Fruit fly (Drosophila melanogaster): ENCODE data around the gene Rpp30.

DNA sequence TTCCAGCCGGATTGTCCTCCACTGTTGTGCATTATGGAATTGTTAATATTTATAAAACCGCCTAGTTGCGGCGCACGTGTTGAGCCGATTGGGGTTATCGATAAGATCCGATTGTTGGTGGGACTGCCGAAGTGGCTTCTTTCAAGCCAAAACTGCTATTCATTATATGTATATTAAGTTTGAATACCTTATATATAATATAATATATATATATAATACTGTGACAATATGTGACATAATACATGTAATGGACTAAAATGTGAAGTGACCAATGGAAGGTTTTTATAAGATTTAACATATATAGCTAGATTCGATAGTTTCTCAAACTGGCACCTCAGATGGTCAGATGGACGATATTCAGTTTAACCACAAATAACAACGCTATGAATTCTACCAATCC is 21.4 kb upstream of the Rpp30 start, which contains the start of the genes mbm and CG11555:
- TF ChIP-seq h (GFP tag; optimal IDR thresholded peaks at IDR 0.05) = no peak
- no peak for TF ChIP-seq N (GFP tag; optimal IDR thresholded peaks at IDR 0.05)
- no peak for TF ChIP-seq fru (GFP tag; optimal IDR thresholded peaks at IDR 0.05)
- TF ChIP-seq psq (GFP tag; optimal IDR thresholded peaks at IDR 0.05) = no peak
- TF ChIP-seq tai (GFP tag; optimal IDR thresholded peaks at IDR 0.05) = no peak
- no peak for TF ChIP-seq Dfd (GFP tag; optimal IDR thresholded peaks at IDR 0.05)
- no peak for TF ChIP-seq Hnf4 (GFP tag; optimal IDR thresholded peaks at IDR 0.05)

All from whole organism, wandering third instar larva.